Fruit fly (Drosophila melanogaster) whole organism, embryonic: ENCODE data around the gene Gprk2.

ENCODE experiments used
- Bteb2 ChIP-seq: fragments of 200-800 bp; sonication (Bioruptor generic); optimal IDR thresholded peaks from 2 replicates; lab custom pipeline; 2016; ENCODE audit warnings: missing biosample characterization, missing genetic modification characterization
- CG10565 ChIP-seq: fragments of 200-800 bp; sonication (Bioruptor generic); optimal IDR thresholded peaks from 3 replicates; lab custom pipeline; 2016; ENCODE audit warnings: missing biosample characterization, mild to moderate bottlenecking, missing genetic modification characterization
- CG11247 ChIP-seq: fragments of 200-800 bp; sonication (Bioruptor generic); IDR thresholded peaks from 2 replicates; pipeline ENCODE4 v1.3.6; 2022; ENCODE audit warnings: missing biosample characterization, missing genetic modification characterization
- CG11456 ChIP-seq: fragments of 200-800 bp; sonication (Bioruptor generic); IDR thresholded peaks from 3 replicates; pipeline ENCODE4 v1.3.6; 2022; ENCODE audit warnings: missing biosample characterization, missing genetic modification characterization
- CG11696 ChIP-seq: fragments of 200-800 bp; sonication (Bioruptor generic); IDR thresholded peaks from 2 replicates; pipeline ENCODE4 v1.3.6; 2022; ENCODE audit warnings: missing biosample characterization, missing genetic modification characterization
- CG11723 ChIP-seq: fragments of 200-800 bp; sonication (Bioruptor generic); optimal IDR thresholded peaks from 2 replicates; lab custom pipeline; 2017; ENCODE audit warnings: missing biosample characterization, mild to moderate bottlenecking, missing genetic modification characterization
- CG12071 ChIP-seq: fragments of 200-800 bp; sonication (Bioruptor generic); optimal IDR thresholded peaks from 3 replicates; lab custom pipeline; 2018; ENCODE audit warnings: missing biosample characterization, mild to moderate bottlenecking, missing genetic modification characterization
- CG13775 ChIP-seq: fragments of 200-800 bp; sonication (Bioruptor generic); optimal IDR thresholded peaks from 3 replicates; lab custom pipeline; 2017; ENCODE audit warnings: missing biosample characterization, mild to moderate bottlenecking, missing genetic modification characterization
- CG15073 ChIP-seq: fragments of 200-800 bp; sonication (Bioruptor generic); optimal IDR thresholded peaks from 2 replicates; lab custom pipeline; 2016; ENCODE audit warnings: missing biosample characterization, missing genetic modification characterization
- CG1603 ChIP-seq: fragments of 200-800 bp; sonication (Bioruptor generic); optimal IDR thresholded peaks from 2 replicates; lab custom pipeline; 2019; ENCODE audit warnings: missing biosample characterization, mild to moderate bottlenecking, missing genetic modification characterization, moderate library complexity
- CG16863 ChIP-seq: fragments of 200-800 bp; sonication (Bioruptor generic); optimal IDR thresholded peaks from 3 replicates; lab custom pipeline; 2016; ENCODE audit warnings: missing biosample characterization, missing genetic modification characterization
- CG17568 ChIP-seq: fragments of 200-800 bp; sonication (Bioruptor generic); optimal IDR thresholded peaks from 2 replicates; lab custom pipeline; 2018; ENCODE audit warnings: missing biosample characterization, mild to moderate bottlenecking, missing genetic modification characterization, moderate library complexity
- CG30403 ChIP-seq: fragments of 200-800 bp; sonication (Bioruptor generic); optimal IDR thresholded peaks from 3 replicates; lab custom pipeline; 2016; ENCODE audit warnings: missing biosample characterization, missing genetic modification characterization
- CG3065 ChIP-seq: fragments of 200-800 bp; sonication (Bioruptor generic); optimal IDR thresholded peaks from 2 replicates; lab custom pipeline; 2016; ENCODE audit warnings: missing biosample characterization, missing genetic modification characterization
- CG31224 ChIP-seq: fragments of 200-800 bp; sonication (Bioruptor generic); IDR thresholded peaks from 2 replicates; pipeline ENCODE4 v1.3.6; 2022; ENCODE audit warnings: missing biosample characterization, missing genetic modification characterization
- CG31388 ChIP-seq: fragments of 200-800 bp; sonication (Bioruptor generic); optimal IDR thresholded peaks from 2 replicates; lab custom pipeline; 2016; ENCODE audit warnings: missing biosample characterization, missing genetic modification characterization
- CG3407 ChIP-seq: fragments of 200-800 bp; sonication (Bioruptor generic); optimal IDR thresholded peaks from 2 replicates; lab custom pipeline; 2018; ENCODE audit warnings: missing biosample characterization, mild to moderate bottlenecking, missing genetic modification characterization
- CG34376 ChIP-seq: fragments of 200-800 bp; sonication (Bioruptor generic); optimal IDR thresholded peaks from 2 replicates; lab custom pipeline; 2018; ENCODE audit warnings: missing biosample characterization, mild to moderate bottlenecking, missing genetic modification characterization
- CG4424 ChIP-seq: fragments of 200-800 bp; sonication (Bioruptor generic); optimal IDR thresholded peaks from 3 replicates; lab custom pipeline; 2016; ENCODE audit warnings: missing biosample characterization, missing genetic modification characterization
- CG6272 ChIP-seq: fragments of 200-800 bp; sonication (Bioruptor generic); IDR thresholded peaks from 2 replicates; pipeline ENCODE4 v1.3.6; 2022; ENCODE audit warnings: missing biosample characterization, missing genetic modification characterization
- CG6689 ChIP-seq: fragments of 200-800 bp; sonication (Bioruptor generic); IDR thresholded peaks from 2 replicates; pipeline ENCODE4 v1.3.6; 2022; ENCODE audit warnings: missing biosample characterization, missing genetic modification characterization
- CG6813 ChIP-seq: fragments of 200-800 bp; sonication (Bioruptor generic); optimal IDR thresholded peaks from 2 replicates; lab custom pipeline; 2017; ENCODE audit warnings: missing biosample characterization, missing genetic modification characterization, mild to moderate bottlenecking, moderate library complexity, missing genetic modification reagents
- CG7556 ChIP-seq: fragments of 200-800 bp; sonication (Bioruptor generic); optimal IDR thresholded peaks from 2 replicates; lab custom pipeline; 2017; ENCODE audit warnings: missing biosample characterization, mild to moderate bottlenecking, missing genetic modification characterization
- CHES-1-like ChIP-seq: fragments of 200-800 bp; sonication (Bioruptor generic); optimal IDR thresholded peaks from 2 replicates; lab custom pipeline; 2016; ENCODE audit warnings: missing biosample characterization, missing genetic modification characterization
- CrebB ChIP-seq: fragments of 200-800 bp; sonication (Bioruptor generic); optimal IDR thresholded peaks from 3 replicates; lab custom pipeline; 2018; ENCODE audit warnings: missing biosample characterization, mild to moderate bottlenecking, missing genetic modification characterization
- Dbx ChIP-seq: fragments of 200-800 bp; sonication (Bioruptor generic); IDR thresholded peaks from 3 replicates; pipeline ENCODE4 v1.3.6; 2022; ENCODE audit warnings: missing biosample characterization, missing genetic modification characterization
- Dip2 ChIP-seq: fragments of 200-800 bp; sonication (Bioruptor generic); IDR thresholded peaks from 2 replicates; pipeline ENCODE4 v1.3.6; 2022; ENCODE audit warnings: missing biosample characterization, missing genetic modification characterization
- Elba2 ChIP-seq: fragments of 200-800 bp; sonication (Bioruptor generic); optimal IDR thresholded peaks from 3 replicates; lab custom pipeline; 2016; ENCODE audit warnings: missing biosample characterization, missing genetic modification characterization
- Hand ChIP-seq: fragments of 200-800 bp; sonication (Bioruptor generic); optimal IDR thresholded peaks from 2 replicates; lab custom pipeline; 2017; ENCODE audit warnings: mild to moderate bottlenecking, missing biosample characterization, missing genetic modification reagents, missing genetic modification characterization
- HmgZ ChIP-seq: fragments of 200-800 bp; sonication (Bioruptor generic); optimal IDR thresholded peaks from 2 replicates; lab custom pipeline; 2018; ENCODE audit warnings: missing biosample characterization, mild to moderate bottlenecking, missing genetic modification characterization
- Jarid2 ChIP-seq: fragments of 200-800 bp; sonication (Bioruptor generic); optimal IDR thresholded peaks from 3 replicates; lab custom pipeline; 2017; ENCODE audit warnings: mild to moderate bottlenecking, missing biosample characterization, missing genetic modification reagents, missing genetic modification characterization
- Lpt ChIP-seq: fragments of >200 bp; optimal IDR thresholded peaks from 2 replicates; lab custom pipeline; 2018; ENCODE audit warnings: missing biosample characterization, missing genetic modification characterization
- MESR4 ChIP-seq: fragments of 200-800 bp; sonication (Bioruptor generic); optimal IDR thresholded peaks from 2 replicates; lab custom pipeline; 2018; ENCODE audit warnings: missing biosample characterization, mild to moderate bottlenecking, missing genetic modification characterization, moderate library complexity
- Max ChIP-seq: fragments of 200-800 bp; sonication (Bioruptor generic); optimal IDR thresholded peaks from 2 replicates; lab custom pipeline; 2016; ENCODE audit warnings: missing biosample characterization, mild to moderate bottlenecking, missing genetic modification characterization
- Med ChIP-seq: fragments of 200-800 bp; sonication (Bioruptor generic); peaks from one replicate; lab custom pipeline; 2016; ENCODE audit warnings: missing biosample characterization, missing genetic modification characterization, mild to moderate bottlenecking, inconsistent platforms, moderate library complexity
- Neu2 ChIP-seq: fragments of 200-800 bp; sonication (Bioruptor generic); optimal IDR thresholded peaks from 3 replicates; lab custom pipeline; 2016; ENCODE audit warnings: missing biosample characterization, missing genetic modification characterization, borderline replicate concordance
- Pdp1 ChIP-seq, 2 experiments: fragments of 200-800 bp; sonication (Bioruptor generic); optimal IDR thresholded peaks; 3 replicates each; lab custom pipeline; 2016; ENCODE audit warnings: missing biosample characterization in 2 of 2, missing genetic modification characterization in 2 of 2, mild to moderate bottlenecking in 1 of 2, moderate library complexity in 1 of 2
- Xbp1 ChIP-seq: fragments of 200-800 bp; sonication (Bioruptor generic); optimal IDR thresholded peaks from 3 replicates; lab custom pipeline; 2016; ENCODE audit warnings: missing biosample characterization, mild to moderate bottlenecking, missing genetic modification characterization
- aop ChIP-seq: fragments of 200-800 bp; sonication (Bioruptor generic); IDR thresholded peaks from 2 replicates; pipeline ENCODE4 v1.3.6; 2022; ENCODE audit warnings: missing biosample characterization, missing genetic modification characterization
- chif ChIP-seq, 2 experiments: fragments of 200-800 bp; sonication (Bioruptor generic); optimal IDR thresholded peaks; 3 replicates each; lab custom pipeline; 2016; ENCODE audit warnings: missing biosample characterization in 2 of 2, missing genetic modification characterization in 2 of 2
- corto ChIP-seq: fragments of 200-800 bp; sonication (Bioruptor generic); optimal IDR thresholded peaks from 2 replicates; lab custom pipeline; 2016; ENCODE audit warnings: missing biosample characterization, mild to moderate bottlenecking, missing genetic modification characterization, moderate library complexity
- gsb ChIP-seq: fragments of 200-800 bp; sonication (Bioruptor generic); IDR thresholded peaks from 2 replicates; pipeline ENCODE4 v1.3.6; 2022; ENCODE audit warnings: missing biosample characterization, missing genetic modification characterization
- hkb ChIP-seq, 2 experiments: fragments of 200-800 bp in 1 of 2; fragments of >200 bp in 1 of 2; sonication (Bioruptor generic) in 1 of 2; IDR thresholded peaks in 1 of 2; optimal IDR thresholded peaks in 1 of 2; 2 replicates each; pipeline versions ENCODE4 v1.3.6 to Lab custom; 2017 to 2022; ENCODE audit warnings: missing biosample characterization in 1 of 2, missing genetic modification characterization in 1 of 2
- jigr1 ChIP-seq: fragments of 200-800 bp; sonication (Bioruptor generic); IDR thresholded peaks from 3 replicates; pipeline ENCODE4 v1.3.6; 2022; ENCODE audit warnings: missing biosample characterization, missing genetic modification characterization
- kni ChIP-seq: fragments of 200-800 bp; sonication (Bioruptor generic); optimal IDR thresholded peaks from 3 replicates; lab custom pipeline; 2017; ENCODE audit warnings: mild to moderate bottlenecking, missing biosample characterization, missing genetic modification reagents, missing genetic modification characterization
- lov ChIP-seq, 2 experiments: fragments of 200-800 bp in 1 of 2; fragments of >200 bp in 1 of 2; sonication (Bioruptor generic) in 1 of 2; IDR thresholded peaks in 1 of 2; optimal IDR thresholded peaks in 1 of 2; 2 replicates in 1 of 2; 3 replicates in 1 of 2; pipeline versions ENCODE4 v1.3.6 to Lab custom; 2017 to 2022; ENCODE audit warnings: missing biosample characterization in 1 of 2, missing genetic modification characterization in 1 of 2
- odd ChIP-seq: fragments of 200-800 bp; sonication (Bioruptor generic); optimal IDR thresholded peaks from 2 replicates; lab custom pipeline; 2017; ENCODE audit warnings: missing biosample characterization, mild to moderate bottlenecking, missing genetic modification characterization
- sqz ChIP-seq: fragments of 200-800 bp; sonication (Bioruptor generic); optimal IDR thresholded peaks from 3 replicates; lab custom pipeline; 2018; ENCODE audit warnings: missing biosample characterization, mild to moderate bottlenecking, missing genetic modification characterization
- stwl ChIP-seq: fragments of 200-800 bp; sonication (Bioruptor generic); optimal IDR thresholded peaks from 3 replicates; lab custom pipeline; 2018; ENCODE audit warnings: missing biosample characterization, mild to moderate bottlenecking, missing genetic modification characterization, moderate library complexity
- ttk ChIP-seq: fragments of 200-800 bp; sonication (Bioruptor generic); IDR thresholded peaks from 2 replicates; pipeline ENCODE4 v2.1.2; 2022; ENCODE audit warnings: missing biosample characterization, missing genetic modification characterization
- zf30C ChIP-seq: fragments of 200-800 bp; sonication (Bioruptor generic); optimal IDR thresholded peaks from 3 replicates; lab custom pipeline; 2018; ENCODE audit warnings: missing biosample characterization, mild to moderate bottlenecking, missing genetic modification characterization

Gprk2 gene

dm6 chr3R:31463012-31463366 lies 57.9 kb downstream of the Gprk2 start, which contains the start of the genes CG11334 and CG11333 (continued):
- TF ChIP-seq Dip2 (GFP tag; lab: Robert Waterston, UW) (no peak), CG11723 (GFP tag; lab: Kevin White, UChicago) (no peak), CG15073 (no peak), CG11456 (GFP tag; lab: Robert Waterston, UW) (no peak), lov (optimal IDR thresholded peaks at IDR 0.05; lab: Kevin White, UChicago) (no peak), lov (GFP tag; IDR thresholded peaks at IDR 0.05; lab: Robert Waterston, UW) (no peak), CG17568 (GFP tag; lab: Kevin White, UChicago) (no peak), Bteb2 (no peak), Dbx (GFP tag; lab: Robert Waterston, UW) (no peak), CG34376 (GFP tag; lab: Kevin White, UChicago) (no peak), Pdp1 (GFP tag; optimal IDR thresholded peaks at IDR 0.05; lab: Kevin White, UChicago) (no peak), ttk (GFP tag; lab: Robert Waterston, UW) (no peak), jigr1 (GFP tag; lab: Robert Waterston, UW) (no peak), CG31224 (GFP tag; lab: Robert Waterston, UW) (no peak), Jarid2 (GFP tag; lab: Kevin White, UChicago) (no peak), chif (GFP tag; optimal IDR thresholded peaks at IDR 0.05; lab: Kevin White, UChicago) (no peak), CHES-1-like (GFP tag; lab: Kevin White, UChicago) (no peak), CG12071 (GFP tag; lab: Kevin White, UChicago) (no peak), corto (no peak), Lpt (GFP tag; lab: Kevin White, UChicago) (no peak), CG11247 (no peak), MESR4 (GFP tag; lab: Kevin White, UChicago) (no peak), Max (GFP tag; lab: Kevin White, UChicago) (no peak), CG30403 (no peak), CG4424 (GFP tag; lab: Kevin White, UChicago) (no peak), CrebB (tag; lab: Kevin White, UChicago) (no peak), zf30C (GFP tag; lab: Kevin White, UChicago) (no peak), odd (GFP tag; lab: Kevin White, UChicago) (no peak), CG13775 (GFP tag; lab: Kevin White, UChicago) (no peak), Elba2 (GFP tag; lab: Kevin White, UChicago) (no peak), Xbp1 (no peak), CG6689 (GFP tag; lab: Robert Waterston, UW) (no peak), hkb (optimal IDR thresholded peaks at IDR 0.05; lab: Kevin White, UChicago) (peak; percentile 44), hkb (GFP tag; IDR thresholded peaks at IDR 0.05; lab: Robert Waterston, UW) (no peak), CG11696 (GFP tag; lab: Robert Waterston, UW) (no peak), CG7556 (no peak), CG6813 (GFP tag; lab: Kevin White, UChicago) (no peak), CG3407 (GFP tag; lab: Kevin White, UChicago) (no peak), HmgZ (peak; percentile 45), CG16863 (no peak), stwl (tag; lab: Kevin White, UChicago) (peak; percentile 30), aop (GFP tag; lab: Robert Waterston, UW) (no peak), gsb (GFP tag; lab: Robert Waterston, UW) (no peak), CG6272 (GFP tag; lab: Robert Waterston, UW) (no peak), sqz (GFP tag; lab: Kevin White, UChicago) (no peak), Hand (GFP tag; lab: Kevin White, UChicago) (no peak), Neu2 (GFP tag; lab: Kevin White, UChicago) (no peak), CG3065 (GFP tag; lab: Kevin White, UChicago) (no peak), CG1603 (tag; lab: Kevin White, UChicago) (peak; percentile 45), CG31388 (GFP tag; lab: Kevin White, UChicago) (no peak), CG10565 (no peak), Med (no peak), kni (GFP tag; lab: Kevin White, UChicago) (no peak)
